Fruit fly (Drosophila melanogaster) whole organism, wandering third instar larva: Measurements from ENCODE around the gene CG43355.

Experiments used
- CG32264 ChIP-seq: fragments of 200-800 bp; sonication (Bioruptor generic); optimal IDR thresholded peaks from 2 replicates; lab custom pipeline; 2016; ENCODE audit warnings: missing biosample characterization, missing genetic modification characterization
- Dfd ChIP-seq: fragments of >200 bp; optimal IDR thresholded peaks from 2 replicates; lab custom pipeline; 2017; ENCODE audit warnings: missing biosample characterization, missing genetic modification characterization
- Dif ChIP-seq: fragments of 200-275, 200-300 bp; sonication (Bioruptor generic); optimal IDR thresholded peaks from 2 replicates; lab custom pipeline; 2018; ENCODE audit warnings: missing biosample characterization, missing genetic modification characterization; ENCODE audit not compliant: partially characterized antibody
- GATAd ChIP-seq: sonication (Bioruptor generic); optimal IDR thresholded peaks from 2 replicates; lab custom pipeline; 2016; ENCODE audit warnings: missing biosample characterization, missing genetic modification characterization
- HLH106 ChIP-seq: fragments of 200-800 bp; optimal IDR thresholded peaks from 3 replicates; lab custom pipeline; 2019; ENCODE audit warnings: missing biosample characterization, mild to moderate bottlenecking, missing genetic modification characterization, moderate library complexity
- Hr78 ChIP-seq: fragments of >200 bp; optimal IDR thresholded peaks from 2 replicates; lab custom pipeline; 2017; ENCODE audit warnings: missing biosample characterization, missing genetic modification characterization
- Hr83 ChIP-seq: fragments of 200-300 bp; sonication (Bioruptor generic); optimal IDR thresholded peaks from 2 replicates; lab custom pipeline; 2016; ENCODE audit warnings: missing biosample characterization, mild to moderate bottlenecking, missing genetic modification characterization, moderate library complexity; ENCODE audit not compliant: poor library complexity, severe bottlenecking
- Jra ChIP-seq: sonication (Bioruptor generic); optimal IDR thresholded peaks from 2 replicates; lab custom pipeline; 2016; ENCODE audit warnings: missing biosample characterization, missing genetic modification characterization
- Mio ChIP-seq: sonication (Bioruptor generic); optimal IDR thresholded peaks from 2 replicates; lab custom pipeline; 2016; ENCODE audit warnings: missing biosample characterization, missing genetic modification characterization
- Myc ChIP-seq: fragments of >200 bp; optimal IDR thresholded peaks from 2 replicates; lab custom pipeline; 2017
- N ChIP-seq: fragments of >200 bp; optimal IDR thresholded peaks from 2 replicates; lab custom pipeline; 2018; ENCODE audit warnings: missing biosample characterization, missing external identifiers, missing genetic modification characterization
- OdsH ChIP-seq: fragments of 200-800 bp; sonication (Bioruptor generic); optimal IDR thresholded peaks from 2 replicates; lab custom pipeline; 2016; ENCODE audit warnings: missing biosample characterization, mild to moderate bottlenecking, missing genetic modification characterization
- Rel ChIP-seq, 2 experiments: fragments of 200-800 bp; sonication (Bioruptor generic) in 1 of 2; optimal IDR thresholded peaks; 2 replicates in 1 of 2; 3 replicates in 1 of 2; lab custom pipeline; 2016 to 2019; ENCODE audit warnings: mild to moderate bottlenecking in 2 of 2, missing biosample characterization in 2 of 2, missing genetic modification characterization in 2 of 2, moderate library complexity in 1 of 2
- Sp1 ChIP-seq: fragments of 200-800 bp; sonication (Bioruptor generic); optimal IDR thresholded peaks from 3 replicates; lab custom pipeline; 2019; ENCODE audit warnings: missing biosample characterization, mild to moderate bottlenecking, missing genetic modification characterization, moderate library complexity
- Vsx2 ChIP-seq: fragments of 200-300, 225-300 bp; sonication (Bioruptor generic); optimal IDR thresholded peaks from 2 replicates; lab custom pipeline; 2018; ENCODE audit warnings: missing biosample characterization, missing genetic modification characterization; ENCODE audit not compliant: partially characterized antibody
- br ChIP-seq: fragments of 200-800 bp; sonication (Bioruptor generic); optimal IDR thresholded peaks from 2 replicates; lab custom pipeline; 2016; ENCODE audit warnings: missing biosample characterization, missing genetic modification characterization
- brk ChIP-seq: fragments of 200-800 bp; sonication (Bioruptor generic); optimal IDR thresholded peaks from 2 replicates; lab custom pipeline; 2016; ENCODE audit warnings: missing biosample characterization, mild to moderate bottlenecking, missing genetic modification characterization
- dl ChIP-seq, 2 experiments: fragments of 175-275, 200-275 bp in 1 of 2; fragments of 200-275 bp in 1 of 2; sonication (Bioruptor generic); optimal IDR thresholded peaks; lab custom pipeline; 2018; ENCODE audit warnings: mild to moderate bottlenecking in 2 of 2, missing biosample characterization in 2 of 2, missing genetic modification characterization in 2 of 2, moderate library complexity in 2 of 2; ENCODE audit not compliant: partially characterized antibody in 2 of 2, insufficient read depth in 1 of 2
- dsf ChIP-seq: sonication (Bioruptor generic); optimal IDR thresholded peaks from 2 replicates; lab custom pipeline; 2016; ENCODE audit warnings: missing biosample characterization, missing genetic modification characterization, borderline replicate concordance
- foxo ChIP-seq, 2 experiments: fragments of 200-800 bp; sonication (Bioruptor generic); optimal IDR thresholded peaks; 2 replicates in 1 of 2; 3 replicates in 1 of 2; lab custom pipeline; 2016 to 2017; ENCODE audit warnings: missing biosample characterization in 2 of 2, missing genetic modification characterization in 2 of 2
- fru ChIP-seq: fragments of 200-800 bp; sonication (Bioruptor generic); optimal IDR thresholded peaks from 3 replicates; lab custom pipeline; 2016; ENCODE audit warnings: missing biosample characterization, mild to moderate bottlenecking, missing genetic modification characterization
- h ChIP-seq: fragments of 200-800 bp; sonication (Bioruptor generic); optimal IDR thresholded peaks from 3 replicates; lab custom pipeline; 2016; ENCODE audit warnings: missing biosample characterization, mild to moderate bottlenecking, missing genetic modification characterization
- jim ChIP-seq: fragments of 175-275, 200-325 bp; sonication (Bioruptor generic); optimal IDR thresholded peaks from 2 replicates; lab custom pipeline; 2016; ENCODE audit warnings: missing biosample characterization, mild to moderate bottlenecking, missing genetic modification characterization
- lola ChIP-seq: fragments of >200 bp; optimal IDR thresholded peaks from 2 replicates; lab custom pipeline; 2017; ENCODE audit warnings: missing biosample characterization, missing genetic modification characterization
- psq ChIP-seq: fragments of 200-800 bp; sonication (Bioruptor generic); optimal IDR thresholded peaks from 3 replicates; lab custom pipeline; 2017; ENCODE audit warnings: missing biosample characterization, mild to moderate bottlenecking, missing genetic modification characterization, moderate library complexity
- rgr ChIP-seq: fragments of 200-800 bp; sonication (Bioruptor generic); optimal IDR thresholded peaks from 3 replicates; lab custom pipeline; 2016; ENCODE audit warnings: missing biosample characterization, mild to moderate bottlenecking, missing genetic modification characterization
- woc ChIP-seq: sonication (Bioruptor generic); optimal IDR thresholded peaks from 2 replicates; lab custom pipeline; 2016; ENCODE audit warnings: missing biosample characterization, mild to moderate bottlenecking, missing genetic modification characterization

CG43355 gene

DNA sequence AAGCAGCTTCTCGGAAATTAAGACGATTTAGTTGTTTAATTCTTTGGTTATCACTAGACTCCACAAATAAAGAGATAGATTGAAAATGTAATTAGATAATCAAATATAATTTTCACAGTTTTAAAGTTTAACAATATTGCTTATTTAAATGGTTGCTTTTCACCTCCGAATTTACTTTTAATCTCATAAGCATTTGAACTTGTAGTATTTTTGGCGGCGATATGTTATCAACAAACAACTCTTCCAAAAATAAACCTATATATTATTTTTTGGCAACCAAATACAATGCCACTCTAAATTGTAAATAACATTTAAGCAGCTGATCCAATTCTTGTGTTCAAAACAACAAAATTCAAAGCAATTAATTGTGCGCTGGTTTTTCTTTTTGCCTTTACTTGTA is at the start of gene CG43355, which contains the start of gene sala:
Gene CG43355 (plus strand): TSS at position 301 of the 400 bp plus-strand sequence.
Gene sala (plus strand): TSS at position 301 of the 400 bp plus-strand sequence.
- no peak for TF ChIP-seq Sp1 (GFP tag; lab: Kevin White, UChicago)
- no peak for TF ChIP-seq jim (GFP tag; lab: Kevin White, UChicago)
- TF ChIP-seq foxo (GFP tag; optimal IDR thresholded peaks at IDR 0.05; lab: Kevin White, UChicago), result no peak

DNA sequence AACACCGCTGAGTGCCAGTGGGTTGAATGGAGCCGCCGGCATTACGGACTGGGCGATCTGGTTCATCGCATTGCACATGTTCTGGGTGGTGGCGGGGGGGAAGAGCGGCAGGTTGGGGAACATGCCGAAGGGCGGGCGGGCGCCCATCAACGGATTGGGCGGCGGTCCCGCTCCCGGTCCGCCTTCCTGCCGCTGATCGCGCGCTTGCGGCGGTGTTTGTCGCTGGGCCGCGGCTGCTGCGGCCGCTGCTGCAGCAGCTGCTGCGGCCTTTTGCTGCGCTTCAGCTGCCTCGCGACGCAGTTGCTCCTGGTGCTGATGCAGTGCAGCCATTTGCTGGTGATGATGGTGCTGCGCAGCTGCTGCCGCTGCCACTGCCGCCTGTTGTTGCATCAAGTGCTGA is 48.0 kb upstream of the CG43355 start:
- TF ChIP-seq CG32264 (GFP tag; lab: Kevin White, UChicago), result no peak
- no peak for TF ChIP-seq Hr78
- TF ChIP-seq Dfd, result peak; percentile 96
- no peak for TF ChIP-seq OdsH (GFP tag; lab: Kevin White, UChicago)
- no peak for TF ChIP-seq Sp1 (GFP tag; lab: Kevin White, UChicago)

DNA sequence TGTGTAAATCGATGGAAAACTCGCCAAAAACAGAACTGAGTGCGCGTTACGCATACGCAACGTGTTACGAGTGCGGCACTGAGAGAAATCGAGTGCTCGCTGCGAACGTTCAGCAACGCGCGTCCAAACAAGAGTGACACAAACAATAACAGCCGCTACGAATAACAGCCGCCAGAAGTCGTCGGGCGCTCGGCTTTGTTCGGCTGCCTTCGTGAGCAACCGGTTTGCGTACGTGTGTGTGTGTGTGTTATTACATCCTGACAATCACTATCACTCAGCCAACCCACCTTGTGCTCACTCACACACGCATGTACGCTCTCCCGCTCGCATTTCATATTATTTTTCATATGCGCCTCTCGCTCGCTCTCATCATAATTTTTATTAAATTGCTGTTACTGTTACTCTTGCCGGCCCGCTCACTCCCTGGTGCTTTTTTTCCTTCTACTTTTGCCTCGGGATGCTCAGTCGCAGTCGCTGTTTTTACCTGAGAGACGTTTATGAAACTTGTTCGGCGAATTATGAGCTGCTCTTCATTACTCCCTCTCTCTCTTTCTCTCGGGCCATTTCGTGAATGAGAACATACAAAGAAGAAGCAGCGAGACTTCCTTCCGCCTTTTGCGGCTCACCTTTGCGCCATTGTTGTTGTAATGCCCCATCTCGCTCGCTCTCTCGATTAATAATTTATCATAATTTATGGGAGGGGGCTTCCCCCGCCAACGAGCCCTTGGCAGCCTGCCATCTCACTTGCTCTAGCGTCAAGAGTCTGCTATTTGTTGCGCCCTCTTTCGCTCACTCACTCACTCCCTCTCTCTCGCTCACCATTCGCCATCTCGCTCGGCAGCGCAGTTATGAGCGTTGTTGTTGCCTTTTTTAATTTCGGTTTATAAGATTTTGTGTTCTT is 38.8 kb upstream of the CG43355 start, which contains the start of gene salm:
Gene salm (minus strand): TSS at position 136 of the 901 bp plus-strand sequence.
- TF ChIP-seq dsf (no peak), br (GFP tag; lab: Kevin White, UChicago) (no peak), Hr78 (no peak), lola (GFP tag; lab: Kevin White, UChicago) (no peak), Hr83 (GFP tag; lab: Kevin White, UChicago) (peak; percentile 32), foxo (GFP tag; optimal IDR thresholded peaks at IDR 0.05; lab: Kevin White, UChicago) (no peak), HLH106 (no peak), N (GFP tag; lab: Kevin White, UChicago) (peak; percentile 40), GATAd (GFP tag; lab: Kevin White, UChicago) (no peak), Rel (GFP tag; optimal IDR thresholded peaks at IDR 0.05; lab: Kevin White, UChicago) (no peak), Rel (tag; optimal IDR thresholded peaks at IDR 0.05; lab: Kevin White, UChicago) (peak; percentile 76), psq (GFP tag; lab: Kevin White, UChicago) (peak; percentile 30), Vsx2 (no peak), Dif (GFP tag; lab: Kevin White, UChicago) (peak; percentile 44), Jra (GFP tag; lab: Kevin White, UChicago) (no peak), dl (GFP tag; optimal IDR thresholded peaks at IDR 0.05; lab: Kevin White, UChicago; ENCODE audit: insufficient read depth in 1 of 2, partially characterized antibody in 2 of 2) (peak; percentile 5 to 24), brk (GFP tag; lab: Kevin White, UChicago) (no peak), Sp1 (GFP tag; lab: Kevin White, UChicago) (no peak), fru (GFP tag; lab: Kevin White, UChicago) (peak; percentile 11)
- TF ChIP-seq, all 38 proteins: peak for 7

DNA sequence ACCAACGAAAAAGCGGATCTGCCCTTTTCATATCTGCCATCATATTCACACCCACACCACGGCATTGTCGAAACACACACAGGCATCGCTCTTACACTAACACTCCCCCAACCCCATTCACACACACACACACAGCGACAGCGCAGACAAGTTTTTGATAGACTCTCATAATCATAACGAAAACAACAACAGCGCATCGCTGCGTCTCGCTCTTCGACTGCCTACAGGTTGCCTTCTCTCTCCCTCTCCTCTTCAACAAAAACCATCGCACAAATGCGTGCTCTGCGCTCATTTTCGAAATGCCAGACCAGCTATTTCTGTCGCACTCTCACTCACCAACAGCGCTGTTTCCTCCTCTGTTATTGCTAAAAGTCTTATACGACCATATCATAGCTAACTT is 36.9 kb upstream of the CG43355 start:
- TF ChIP-seq Vsx2, result peak; percentile 31
- peak; percentile 23 for TF ChIP-seq psq (GFP tag; lab: Kevin White, UChicago)
- TF ChIP-seq Mio (GFP tag; lab: Kevin White, UChicago), result no peak
- peak; percentile 4 for TF ChIP-seq Myc (lab: Kevin White, UChicago)
- no peak for TF ChIP-seq rgr (GFP tag; lab: Kevin White, UChicago)
- TF ChIP-seq dsf, result no peak
- no peak for TF ChIP-seq h (GFP tag; lab: Kevin White, UChicago)
- no peak for TF ChIP-seq woc (GFP tag; lab: Kevin White, UChicago)
- peak; percentile 59 for TF ChIP-seq Dif (GFP tag; lab: Kevin White, UChicago)
- peak; percentile 33 for TF ChIP-seq brk (GFP tag; lab: Kevin White, UChicago)
- TF ChIP-seq dl (GFP tag; optimal IDR thresholded peaks at IDR 0.05; lab: Kevin White, UChicago; ENCODE audit: insufficient read depth in 1 of 2, partially characterized antibody in 2 of 2), result peak; percentile 30 to 64
- TF ChIP-seq Rel (GFP tag; optimal IDR thresholded peaks at IDR 0.05; lab: Kevin White, UChicago), result no peak
- TF ChIP-seq Rel (tag; optimal IDR thresholded peaks at IDR 0.05; lab: Kevin White, UChicago), result peak; percentile 49
- TF ChIP-seq lola (GFP tag; lab: Kevin White, UChicago), result no peak
- TF ChIP-seq, all 38 proteins: peak for 7
